Fruit fly (Drosophila melanogaster) whole organism, embryonic: ENCODE results near the gene meep.

Experiments
- Antp ChIP-seq: fragments of 200-800 bp; sonication (Bioruptor generic); optimal IDR thresholded peaks from 3 replicates; lab custom pipeline; 2016; ENCODE audit warnings: missing biosample characterization, missing genetic modification characterization
- Asciz ChIP-seq: fragments of 200-800 bp; sonication (Bioruptor generic); optimal IDR thresholded peaks from 2 replicates; lab custom pipeline; 2017; ENCODE audit warnings: missing biosample characterization, mild to moderate bottlenecking, missing genetic modification characterization, missing genetic modification reagents
- CG10462 ChIP-seq: fragments of 200-800 bp; sonication (Bioruptor generic); optimal IDR thresholded peaks from 2 replicates; lab custom pipeline; 2016; ENCODE audit warnings: missing biosample characterization, missing genetic modification characterization
- CG11247 ChIP-seq: fragments of 200-800 bp; sonication (Bioruptor generic); IDR thresholded peaks from 2 replicates; pipeline ENCODE4 v1.3.6; 2022; ENCODE audit warnings: missing biosample characterization, missing genetic modification characterization
- CG11504 ChIP-seq: fragments of 200-800 bp; sonication (Bioruptor generic); optimal IDR thresholded peaks from 3 replicates; lab custom pipeline; 2019; ENCODE audit warnings: missing biosample characterization, mild to moderate bottlenecking, missing genetic modification characterization, moderate library complexity
- CG11560 ChIP-seq: fragments of 200-800 bp; sonication (Bioruptor generic); IDR thresholded peaks from 3 replicates; pipeline ENCODE4 v1.3.6; 2022; ENCODE audit warnings: missing biosample characterization, missing genetic modification characterization
- CG12659 ChIP-seq: fragments of 200-800 bp; sonication (Bioruptor generic); optimal IDR thresholded peaks from 3 replicates; lab custom pipeline; 2017; ENCODE audit warnings: mild to moderate bottlenecking, missing biosample characterization, missing genetic modification reagents, missing genetic modification characterization
- CG13123 ChIP-seq: fragments of 200-800 bp; sonication (Bioruptor generic); optimal IDR thresholded peaks from 2 replicates; lab custom pipeline; 2016; ENCODE audit warnings: missing biosample characterization, missing genetic modification characterization
- CG13296 ChIP-seq: fragments of 200-800 bp; sonication (Bioruptor generic); optimal IDR thresholded peaks from 3 replicates; lab custom pipeline; 2018; ENCODE audit warnings: missing biosample characterization, mild to moderate bottlenecking, missing genetic modification characterization
- CG14441 ChIP-seq: fragments of 200-800 bp; sonication (Bioruptor generic); IDR thresholded peaks from 2 replicates; pipeline ENCODE4 v1.3.6; 2022; ENCODE audit warnings: missing biosample characterization, missing genetic modification characterization
- CG16815 ChIP-seq: fragments of 200-800 bp; sonication (Bioruptor generic); optimal IDR thresholded peaks from 3 replicates; lab custom pipeline; 2017; ENCODE audit warnings: missing biosample characterization, mild to moderate bottlenecking, missing genetic modification characterization
- CG1832 ChIP-seq: fragments of 200-800 bp; sonication (Bioruptor generic); optimal IDR thresholded peaks from 2 replicates; lab custom pipeline; 2017; ENCODE audit warnings: missing biosample characterization, mild to moderate bottlenecking, missing genetic modification characterization, inconsistent platforms
- CG18764 ChIP-seq: fragments of 200-800 bp; sonication (Bioruptor generic); optimal IDR thresholded peaks from 3 replicates; lab custom pipeline; 2016; ENCODE audit warnings: missing biosample characterization, missing genetic modification characterization
- CG2712 ChIP-seq: fragments of 200-800 bp; optimal IDR thresholded peaks from 3 replicates; lab custom pipeline; 2019; ENCODE audit warnings: missing biosample characterization, mild to moderate bottlenecking, missing genetic modification characterization, moderate library complexity
- CG32532 ChIP-seq: fragments of 200-800 bp; sonication (Bioruptor generic); IDR thresholded peaks from 2 replicates; pipeline ENCODE4 v1.3.6; 2022; ENCODE audit warnings: missing biosample characterization, missing genetic modification characterization
- CG3281 ChIP-seq: fragments of 200-800 bp; sonication (Bioruptor generic); optimal IDR thresholded peaks from 3 replicates; lab custom pipeline; 2017; ENCODE audit warnings: missing biosample characterization, mild to moderate bottlenecking, missing genetic modification characterization
- CG6765 ChIP-seq: fragments of 200-800 bp; sonication (Bioruptor generic); optimal IDR thresholded peaks from 3 replicates; lab custom pipeline; 2017; ENCODE audit warnings: missing biosample characterization, mild to moderate bottlenecking, missing genetic modification characterization
- CG9932 ChIP-seq: fragments of 200-800 bp; sonication (Bioruptor generic); IDR thresholded peaks from 2 replicates; pipeline ENCODE4 v1.3.6; 2022; ENCODE audit warnings: missing biosample characterization, missing genetic modification characterization
- Chrac-16 ChIP-seq: fragments of 200-800 bp; sonication (Bioruptor generic); optimal IDR thresholded peaks from 3 replicates; lab custom pipeline; 2016; ENCODE audit warnings: missing biosample characterization, missing genetic modification characterization
- CkIIα-i1 ChIP-seq: fragments of 200-800 bp; sonication (Bioruptor generic); IDR thresholded peaks from 2 replicates; pipeline ENCODE4 v1.3.6; 2022; ENCODE audit warnings: missing biosample characterization, missing genetic modification characterization
- Doc2 ChIP-seq: fragments of 200-800 bp; sonication (Bioruptor generic); IDR thresholded peaks from 2 replicates; pipeline ENCODE4 v1.3.6; 2022; ENCODE audit warnings: missing biosample characterization, missing genetic modification characterization
- Elba2 ChIP-seq: fragments of 200-800 bp; sonication (Bioruptor generic); optimal IDR thresholded peaks from 3 replicates; lab custom pipeline; 2016; ENCODE audit warnings: missing biosample characterization, missing genetic modification characterization
- GATAe ChIP-seq: fragments of 200-800 bp; sonication (Bioruptor generic); conservative IDR thresholded peaks from 2 replicates; pipeline ENCODE4 v1.3.6; 2022; ENCODE audit warnings: missing biosample characterization, missing genetic modification characterization
- Hmx ChIP-seq: fragments of 200-800 bp; sonication (Bioruptor generic); optimal IDR thresholded peaks from 2 replicates; lab custom pipeline; 2016; ENCODE audit warnings: missing biosample characterization, missing genetic modification characterization
- Hr3 ChIP-seq: fragments of 200-800 bp; sonication (Bioruptor generic); optimal IDR thresholded peaks from 3 replicates; lab custom pipeline; 2016; ENCODE audit warnings: missing biosample characterization, missing genetic modification characterization
- Lim3 ChIP-seq: fragments of 200-800 bp; sonication (Bioruptor generic); IDR thresholded peaks from 2 replicates; pipeline ENCODE4 v1.3.6; 2022; ENCODE audit warnings: missing biosample characterization, missing genetic modification characterization
- Med ChIP-seq: fragments of 200-800 bp; sonication (Bioruptor generic); peaks from one replicate; lab custom pipeline; 2016; ENCODE audit warnings: missing biosample characterization, missing genetic modification characterization, mild to moderate bottlenecking, inconsistent platforms, moderate library complexity
- NC2α ChIP-seq: fragments of 200-800 bp; sonication (Bioruptor generic); optimal IDR thresholded peaks from 2 replicates; lab custom pipeline; 2016; ENCODE audit warnings: missing biosample characterization, missing genetic modification characterization
- Pdp1 ChIP-seq, 2 experiments: fragments of 200-800 bp; sonication (Bioruptor generic); optimal IDR thresholded peaks; 3 replicates each; lab custom pipeline; 2016; ENCODE audit warnings: missing biosample characterization in 2 of 2, missing genetic modification characterization in 2 of 2, mild to moderate bottlenecking in 1 of 2, moderate library complexity in 1 of 2
- Rx ChIP-seq: fragments of 200-800 bp; sonication (Bioruptor generic); IDR thresholded peaks from 2 replicates; pipeline ENCODE4 v1.3.6; 2022; ENCODE audit warnings: missing biosample characterization, missing genetic modification characterization
- Scr ChIP-seq: fragments of 200-800 bp; sonication (Bioruptor generic); IDR thresholded peaks from 2 replicates; pipeline ENCODE4 v1.3.6; 2022; ENCODE audit warnings: missing biosample characterization, missing genetic modification characterization; ENCODE audit not compliant: partially characterized antibody
- Side ChIP-seq: fragments of 200-800 bp; sonication (Bioruptor generic); optimal IDR thresholded peaks from 2 replicates; lab custom pipeline; 2016; ENCODE audit warnings: missing biosample characterization, missing genetic modification characterization
- Usf ChIP-seq: fragments of 200-800 bp; sonication (Bioruptor generic); optimal IDR thresholded peaks from 2 replicates; lab custom pipeline; 2017; ENCODE audit warnings: missing genotype, missing biosample characterization, missing genetic modification characterization
- Xrp1 ChIP-seq: fragments of 200-800 bp; sonication (Bioruptor generic); IDR thresholded peaks from 2 replicates; pipeline ENCODE4 v1.3.6; 2022; ENCODE audit warnings: missing biosample characterization, missing genetic modification characterization
- bsh ChIP-seq, 2 experiments: fragments of 200-800 bp; sonication (Bioruptor generic); optimal IDR thresholded peaks; 2 replicates each; lab custom pipeline; 2017 to 2018; ENCODE audit warnings: mild to moderate bottlenecking in 2 of 2, missing biosample characterization in 2 of 2, missing genetic modification characterization in 2 of 2, moderate library complexity in 1 of 2
- cg ChIP-seq: fragments of 200-800 bp; sonication (Bioruptor generic); optimal IDR thresholded peaks from 3 replicates; lab custom pipeline; 2019; ENCODE audit warnings: missing biosample characterization, mild to moderate bottlenecking, missing genetic modification characterization, moderate library complexity
- chif ChIP-seq, 2 experiments: fragments of 200-800 bp; sonication (Bioruptor generic); optimal IDR thresholded peaks; 3 replicates each; lab custom pipeline; 2016; ENCODE audit warnings: missing biosample characterization in 2 of 2, missing genetic modification characterization in 2 of 2
- eyg ChIP-seq: fragments of 200-800 bp; sonication (Bioruptor generic); optimal IDR thresholded peaks from 3 replicates; lab custom pipeline; 2016; ENCODE audit warnings: missing biosample characterization, missing genetic modification characterization
- gcm ChIP-seq: fragments of 200-800 bp; sonication (Bioruptor generic); optimal IDR thresholded peaks from 2 replicates; lab custom pipeline; 2019; ENCODE audit warnings: missing biosample characterization, mild to moderate bottlenecking, missing genetic modification characterization, moderate library complexity
- ham ChIP-seq: fragments of 200-800 bp; sonication (Bioruptor generic); IDR thresholded peaks from 2 replicates; pipeline ENCODE4 v1.3.6; 2022; ENCODE audit warnings: missing biosample characterization, missing genetic modification characterization
- hth ChIP-seq: fragments of >200 bp; optimal IDR thresholded peaks from 2 replicates; lab custom pipeline; 2017; ENCODE audit warnings: inconsistent platforms
- kah ChIP-seq: fragments of 200-800 bp; sonication (Bioruptor generic); optimal IDR thresholded peaks from 2 replicates; lab custom pipeline; 2018; ENCODE audit warnings: missing biosample characterization, mild to moderate bottlenecking, missing genetic modification characterization
- klu ChIP-seq: fragments of 200-800 bp; sonication (Bioruptor generic); IDR thresholded peaks from 2 replicates; pipeline ENCODE4 v1.3.6; 2022; ENCODE audit warnings: missing biosample characterization, missing genetic modification characterization
- lov ChIP-seq, 2 experiments: fragments of 200-800 bp in 1 of 2; fragments of >200 bp in 1 of 2; sonication (Bioruptor generic) in 1 of 2; IDR thresholded peaks in 1 of 2; optimal IDR thresholded peaks in 1 of 2; 2 replicates in 1 of 2; 3 replicates in 1 of 2; pipeline versions ENCODE4 v1.3.6 to Lab custom; 2017 to 2022; ENCODE audit warnings: missing biosample characterization in 1 of 2, missing genetic modification characterization in 1 of 2
- nerfin-1 ChIP-seq: fragments of 200-800 bp; sonication (Bioruptor generic); optimal IDR thresholded peaks from 3 replicates; lab custom pipeline; 2019; ENCODE audit warnings: missing biosample characterization, mild to moderate bottlenecking, missing genetic modification characterization, moderate library complexity
- schlank ChIP-seq: fragments of 200-800 bp; sonication (Bioruptor generic); optimal IDR thresholded peaks from 2 replicates; lab custom pipeline; 2018; ENCODE audit warnings: missing biosample characterization, mild to moderate bottlenecking, missing genetic modification characterization
- sd ChIP-seq: fragments of 200-800 bp; sonication (Bioruptor generic); optimal IDR thresholded peaks from 3 replicates; lab custom pipeline; 2018; ENCODE audit warnings: missing biosample characterization, mild to moderate bottlenecking, missing genetic modification characterization, moderate library complexity
- sqz ChIP-seq: fragments of 200-800 bp; sonication (Bioruptor generic); optimal IDR thresholded peaks from 3 replicates; lab custom pipeline; 2018; ENCODE audit warnings: missing biosample characterization, mild to moderate bottlenecking, missing genetic modification characterization
- sug ChIP-seq: fragments of 200-800 bp; optimal IDR thresholded peaks from 2 replicates; lab custom pipeline; 2019; ENCODE audit warnings: missing biosample characterization, mild to moderate bottlenecking, missing genetic modification characterization, moderate library complexity
- tgo ChIP-seq: fragments of 200-800 bp; sonication (Bioruptor generic); IDR thresholded peaks from 3 replicates; pipeline ENCODE4 v1.3.6; 2022; ENCODE audit warnings: missing biosample characterization, missing genetic modification characterization
- tio ChIP-seq: fragments of 200-800 bp; sonication (Bioruptor generic); optimal IDR thresholded peaks from 2 replicates; lab custom pipeline; 2017; ENCODE audit warnings: missing biosample characterization, missing genetic modification characterization, inconsistent platforms
- tup ChIP-seq: fragments of 200-800 bp; sonication (Bioruptor generic); optimal IDR thresholded peaks from 2 replicates; lab custom pipeline; 2016; ENCODE audit warnings: missing biosample characterization, mild to moderate bottlenecking, missing genetic modification characterization, moderate library complexity

meep gene

dm6 chr3L:1169617-1170016, 33.2 kb downstream of the meep start (continued):
- peak; percentile 36 for TF ChIP-seq sqz (GFP tag; lab: Kevin White, UChicago)
- no peak for TF ChIP-seq Rx (GFP tag; lab: Robert Waterston, UW)
- TF ChIP-seq CG12659 (GFP tag; lab: Kevin White, UChicago): peak; percentile 8
- no peak for TF ChIP-seq cg (GFP tag; lab: Kevin White, UChicago)
- TF ChIP-seq CG2712: peak; percentile 20
- no peak for TF ChIP-seq CG1832
- TF ChIP-seq CG11247: no peak
- peak; percentile 9 for TF ChIP-seq CG6765 (GFP tag; lab: Kevin White, UChicago)
- peak; percentile 1 for TF ChIP-seq sd
- TF ChIP-seq CG11560 (tag; lab: Robert Waterston, UW): no peak
- no peak for TF ChIP-seq Xrp1 (GFP tag; lab: Robert Waterston, UW)
- TF ChIP-seq tio (GFP tag; lab: Kevin White, UChicago): no peak
- no peak for TF ChIP-seq schlank (tag; lab: Kevin White, UChicago)
- TF ChIP-seq gcm: peak; percentile 33
- no peak for TF ChIP-seq Antp
- TF ChIP-seq CG9932: no peak
- no peak for TF ChIP-seq Scr (GFP tag; lab: Robert Waterston, UW)
- no peak for TF ChIP-seq klu
- no peak for TF ChIP-seq NC2α (GFP tag; lab: Kevin White, UChicago)
- peak; percentile 54 for TF ChIP-seq CG13296
- TF ChIP-seq chif (GFP tag; optimal IDR thresholded peaks at IDR 0.05; lab: Kevin White, UChicago): no peak
- TF ChIP-seq CG3281 (GFP tag; lab: Kevin White, UChicago): peak; percentile 37
- no peak for TF ChIP-seq CkIIα-i1
- TF ChIP-seq Side: no peak
- TF ChIP-seq ham: no peak
- TF ChIP-seq CG18764 (GFP tag; lab: Kevin White, UChicago): no peak
- TF ChIP-seq Med (GFP tag; lab: Kevin White, UChicago): peak; percentile 38
- no peak for TF ChIP-seq Hr3 (GFP tag; lab: Kevin White, UChicago)
- no peak for TF ChIP-seq kah (GFP tag; lab: Kevin White, UChicago)
- TF ChIP-seq Lim3 (GFP tag; lab: Robert Waterston, UW): no peak
- no peak for TF ChIP-seq nerfin-1 (tag; lab: Kevin White, UChicago)
- TF ChIP-seq tup (GFP tag; lab: Kevin White, UChicago): no peak
- no peak for TF ChIP-seq eyg (GFP tag; lab: Kevin White, UChicago)
- TF ChIP-seq CG14441: peak; percentile 41
- no peak for TF ChIP-seq Hmx (GFP tag; lab: Kevin White, UChicago)
- TF ChIP-seq CG10462 (GFP tag; lab: Kevin White, UChicago): no peak
- no peak for TF ChIP-seq tgo
- no peak for TF ChIP-seq Usf (GFP tag; lab: Kevin White, UChicago)
- no peak for TF ChIP-seq CG16815
- no peak for TF ChIP-seq Chrac-16 (GFP tag; lab: Kevin White, UChicago)
- peak in 1 of 2 experiments; percentile 3 for TF ChIP-seq bsh (GFP tag; optimal IDR thresholded peaks at IDR 0.05; lab: Kevin White, UChicago)
- TF ChIP-seq CG32532 (GFP tag; lab: Robert Waterston, UW): no peak
- TF ChIP-seq Pdp1 (GFP tag; optimal IDR thresholded peaks at IDR 0.05; lab: Kevin White, UChicago): peak in 1 of 2 experiments; percentile 54
- no peak for TF ChIP-seq CG13123 (GFP tag; lab: Kevin White, UChicago)
- TF ChIP-seq hth (lab: Kevin White, UChicago): no peak
- TF ChIP-seq lov (optimal IDR thresholded peaks at IDR 0.05; lab: Kevin White, UChicago): no peak
- no peak for TF ChIP-seq lov (GFP tag; IDR thresholded peaks at IDR 0.05; lab: Robert Waterston, UW)
- TF ChIP-seq sug (tag; lab: Kevin White, UChicago): peak; percentile 55
- peak; percentile 50 for TF ChIP-seq Asciz (GFP tag; lab: Kevin White, UChicago)
- no peak for TF ChIP-seq Elba2
- 0 out of 2 replicates have a peak, but pooled peaks have one; percentile 30 for TF ChIP-seq GATAe (GFP tag; lab: Robert Waterston, UW)
- TF ChIP-seq Doc2: no peak
- TF ChIP-seq CG11504 (tag; lab: Kevin White, UChicago): peak; percentile 31
